Worm (Caenorhabditis elegans) whole organism, L4 larva: ENCODE data around the gene H25P19.1.

ENCODE experiments used
- T20F7.1 ChIP-seq: fragments of 200-800 bp; sonication (Bioruptor generic); optimal IDR thresholded peaks from 2 replicates; lab custom pipeline; 2018; ENCODE audit warnings: mild to moderate bottlenecking, missing genetic modification characterization, missing compliant biosample characterization
- T26A8.4 ChIP-seq: fragments of 200-800 bp; sonication (Bioruptor generic); IDR thresholded peaks from 2 replicates; pipeline ENCODE4 v1.3.6; 2022; ENCODE audit warnings: missing genetic modification characterization, missing compliant biosample characterization
- Y105C5A.15 ChIP-seq: fragments of 200-800 bp; sonication (Bioruptor generic); IDR thresholded peaks from 2 replicates; pipeline ENCODE4 v1.3.6; 2022; ENCODE audit warnings: missing genetic modification characterization, missing compliant biosample characterization
- Y48G9A.11 ChIP-seq: fragments of 200-800 bp; sonication (Bioruptor generic); IDR thresholded peaks from 2 replicates; pipeline ENCODE4 v1.3.6; 2022; ENCODE audit warnings: missing genetic modification reagents, missing genetic modification characterization, missing compliant biosample characterization
- ZK546.5 ChIP-seq, 2 experiments: sonication (generic microtip); optimal IDR thresholded peaks; 2 replicates each; lab custom pipeline; 2017; ENCODE audit warnings: missing biosample characterization in 2 of 2, missing genetic modification characterization in 2 of 2
- aha-1 ChIP-seq: fragments of 150-350 bp; peaks from one replicate; lab custom pipeline; 2014; ENCODE audit warnings: missing biosample characterization, missing genetic modification characterization
- arid-1 ChIP-seq: fragments of 200-800 bp; sonication (Bioruptor generic); conservative IDR thresholded peaks from 2 replicates; pipeline ENCODE4 v1.3.6; 2022; ENCODE audit warnings: missing genetic modification reagents, missing genetic modification characterization, missing compliant biosample characterization
- attf-4 ChIP-seq: sonication (generic microtip); optimal IDR thresholded peaks from 3 replicates; lab custom pipeline; 2017; ENCODE audit warnings: missing biosample characterization, missing genetic modification characterization
- ceh-20 ChIP-seq: fragments of 200-800 bp; sonication (Bioruptor generic); IDR thresholded peaks from 2 replicates; pipeline ENCODE4 v1.3.6; 2022; ENCODE audit warnings: missing genetic modification reagents, missing genetic modification characterization, missing compliant biosample characterization
- ceh-62 ChIP-seq: sonication (generic microtip); optimal IDR thresholded peaks from 2 replicates; lab custom pipeline; 2017; ENCODE audit warnings: missing biosample characterization, missing genetic modification characterization
- daf-16 ChIP-seq, 3 experiments: sonication (generic microtip); optimal IDR thresholded peaks; 2 replicates each; lab custom pipeline; 2016 to 2017; ENCODE audit warnings: missing genetic modification characterization in 3 of 3, missing genetic modification reagents in 3 of 3, mild to moderate bottlenecking in 2 of 3, missing compliant biosample characterization in 2 of 3, missing biosample characterization in 1 of 3, moderate library complexity in 1 of 3
- daf-19 ChIP-seq: fragments of 200-800 bp; sonication (Bioruptor generic); conservative IDR thresholded peaks from 2 replicates; pipeline ENCODE4 v1.3.6; 2022; ENCODE audit warnings: missing genetic modification characterization, missing compliant biosample characterization
- dmd-6 ChIP-seq: fragments of 200-800 bp; sonication (Bioruptor generic); IDR thresholded peaks from 2 replicates; pipeline ENCODE4 v1.3.6; 2022; ENCODE audit warnings: missing genetic modification reagents, missing genetic modification characterization, missing compliant biosample characterization
- dpl-1 ChIP-seq: fragments of 150-350 bp; optimal IDR thresholded peaks from 2 replicates; lab custom pipeline; 2014; ENCODE audit warnings: missing biosample characterization, missing genetic modification reagents, missing genetic modification characterization
- duxl-1 ChIP-seq: sonication (generic microtip); optimal IDR thresholded peaks from 2 replicates; lab custom pipeline; 2016; ENCODE audit warnings: mild to moderate bottlenecking, missing genetic modification characterization, moderate library complexity, missing compliant biosample characterization; ENCODE audit not compliant: poor library complexity
- dve-1 ChIP-seq: sonication (generic microtip); optimal IDR thresholded peaks from 2 replicates; lab custom pipeline; 2017; ENCODE audit warnings: antibody characterized with exemption, mild to moderate bottlenecking, missing genetic modification characterization, missing compliant biosample characterization; ENCODE audit not compliant: insufficient read depth
- egl-43 ChIP-seq: fragments of 200-800 bp; sonication (Bioruptor generic); IDR thresholded peaks from 2 replicates; pipeline ENCODE4 v1.3.6; 2022; ENCODE audit warnings: missing genetic modification reagents, missing genetic modification characterization, missing compliant biosample characterization
- fkh-10 ChIP-seq: fragments of 150-350 bp; optimal IDR thresholded peaks from 2 replicates; lab custom pipeline; 2014; ENCODE audit warnings: missing biosample characterization, missing genetic modification reagents, missing genetic modification characterization
- hlh-11 ChIP-seq: fragments of 200-800 bp; sonication (Bioruptor generic); optimal IDR thresholded peaks from 2 replicates; lab custom pipeline; 2018; ENCODE audit warnings: mild to moderate bottlenecking, missing genetic modification characterization, missing compliant biosample characterization
- hlh-30 ChIP-seq: sonication (generic microtip); optimal IDR thresholded peaks from 2 replicates; lab custom pipeline; 2017; ENCODE audit warnings: antibody characterized with exemption, mild to moderate bottlenecking, missing genetic modification characterization, missing compliant biosample characterization; ENCODE audit not compliant: insufficient read depth
- hmg-1.1 ChIP-seq: fragments of 200-800 bp; sonication (Bioruptor generic); IDR thresholded peaks from 2 replicates; pipeline ENCODE4 v1.3.6; 2022; ENCODE audit warnings: missing genetic modification reagents, missing genetic modification characterization, missing compliant biosample characterization
- lin-1 ChIP-seq: fragments of 200-800 bp; sonication (Bioruptor generic); IDR thresholded peaks from 2 replicates; pipeline ENCODE4 v1.3.6; 2022; ENCODE audit warnings: missing genetic modification reagents, missing genetic modification characterization, missing compliant biosample characterization
- lin-29 ChIP-seq: fragments of 200-800 bp; sonication (Bioruptor generic); IDR thresholded peaks from 2 replicates; pipeline ENCODE4 v1.3.6; 2022; ENCODE audit warnings: missing genetic modification reagents, missing genetic modification characterization, missing compliant biosample characterization
- lir-3 ChIP-seq: sonication (generic microtip); optimal IDR thresholded peaks from 2 replicates; lab custom pipeline; 2016; ENCODE audit warnings: mild to moderate bottlenecking, missing genetic modification characterization, missing compliant biosample characterization
- lsy-2 ChIP-seq, 2 experiments: fragments of 150-350 bp in 1 of 2; sonication (generic microtip) in 1 of 2; optimal IDR thresholded peaks; 2 replicates each; lab custom pipeline; 2014 to 2017; ENCODE audit warnings: missing biosample characterization in 2 of 2, missing genetic modification characterization in 2 of 2
- mdl-1 ChIP-seq, 2 experiments: fragments of 150-350 bp in 1 of 2; sonication (generic microtip) in 1 of 2; optimal IDR thresholded peaks; 2 replicates each; lab custom pipeline; 2014 to 2017; ENCODE audit warnings: missing biosample characterization in 2 of 2, missing genetic modification characterization in 2 of 2
- mdt-29 ChIP-seq: fragments of 200-800 bp; sonication (Bioruptor generic); IDR thresholded peaks from 2 replicates; pipeline ENCODE4 v1.3.6; 2022; ENCODE audit warnings: missing genetic modification reagents, missing genetic modification characterization, missing compliant biosample characterization
- mep-1 ChIP-seq: fragments of 150-350 bp; sonication (generic microtip); optimal IDR thresholded peaks from 3 replicates; lab custom pipeline; 2014; ENCODE audit warnings: missing biosample characterization, missing genetic modification characterization
- mxl-3 ChIP-seq: fragments of 200-800 bp; sonication (Bioruptor generic); optimal IDR thresholded peaks from 2 replicates; lab custom pipeline; 2018; ENCODE audit warnings: mild to moderate bottlenecking, missing genetic modification characterization, missing compliant biosample characterization
- nhr-10 ChIP-seq: fragments of 150-350 bp; optimal IDR thresholded peaks from 2 replicates; lab custom pipeline; 2014; ENCODE audit warnings: missing biosample characterization, missing genetic modification characterization
- nhr-102 ChIP-seq: sonication (generic microtip); optimal IDR thresholded peaks from 2 replicates; lab custom pipeline; 2016; ENCODE audit warnings: mild to moderate bottlenecking, missing genetic modification characterization, moderate library complexity, missing compliant biosample characterization
- nhr-11 ChIP-seq: fragments of 150-350 bp; optimal IDR thresholded peaks from 2 replicates; lab custom pipeline; 2014; ENCODE audit warnings: missing biosample characterization, missing genetic modification characterization
- nhr-111 ChIP-seq: fragments of 200-800 bp; sonication (Bioruptor generic); optimal IDR thresholded peaks from 2 replicates; lab custom pipeline; 2018; ENCODE audit warnings: mild to moderate bottlenecking, missing genetic modification characterization, missing compliant biosample characterization
- nhr-28 ChIP-seq: fragments of 150-350 bp; optimal IDR thresholded peaks from 2 replicates; lab custom pipeline; 2014; ENCODE audit warnings: missing biosample characterization, missing genetic modification characterization
- nhr-41 ChIP-seq: fragments of 200-800 bp; sonication (Bioruptor generic); IDR thresholded peaks from 2 replicates; pipeline ENCODE4 v1.3.6; 2022; ENCODE audit warnings: missing genetic modification reagents, missing genetic modification characterization, missing compliant biosample characterization
- pha-4 ChIP-seq, 2 experiments: fragments of 150-350 bp in 1 of 2; fragments of 200-800 bp in 1 of 2; sonication (Bioruptor generic) in 1 of 2; IDR thresholded peaks in 1 of 2; optimal IDR thresholded peaks in 1 of 2; 2 replicates each; pipeline versions ENCODE4 v1.3.6 to Lab custom; 2014 to 2022; ENCODE audit warnings: missing genetic modification characterization in 2 of 2, missing genetic modification reagents in 2 of 2, missing biosample characterization in 1 of 2, missing compliant biosample characterization in 1 of 2
- php-3 ChIP-seq: fragments of 200-800 bp; sonication (Bioruptor generic); IDR thresholded peaks from 2 replicates; pipeline ENCODE4 v1.3.6; 2022; ENCODE audit warnings: missing genetic modification reagents, missing genetic modification characterization, missing compliant biosample characterization
- saeg-2 ChIP-seq: fragments of 200-800 bp; sonication (Bioruptor generic); IDR thresholded peaks from 2 replicates; pipeline ENCODE4 v1.3.6; 2022; ENCODE audit warnings: missing genetic modification reagents, missing genetic modification characterization, missing compliant biosample characterization
- snpc-1.2 ChIP-seq: fragments of 200-800 bp; sonication (Bioruptor generic); IDR thresholded peaks from 2 replicates; pipeline ENCODE4 v1.3.6; 2022; ENCODE audit warnings: missing genetic modification reagents, missing genetic modification characterization, missing compliant biosample characterization
- spr-3 ChIP-seq: fragments of 200-800 bp; sonication (Bioruptor generic); optimal IDR thresholded peaks from 2 replicates; lab custom pipeline; 2018; ENCODE audit warnings: mild to moderate bottlenecking, missing genetic modification characterization, missing compliant biosample characterization
- zip-2 ChIP-seq: fragments of 150-350 bp; optimal IDR thresholded peaks from 2 replicates; lab custom pipeline; 2014; ENCODE audit warnings: missing biosample characterization, missing genetic modification characterization
- ztf-11 ChIP-seq: fragments of 150-350 bp; optimal IDR thresholded peaks from 2 replicates; lab custom pipeline; 2014; ENCODE audit warnings: missing biosample characterization, missing genetic modification characterization

H25P19.1 gene

DNA sequence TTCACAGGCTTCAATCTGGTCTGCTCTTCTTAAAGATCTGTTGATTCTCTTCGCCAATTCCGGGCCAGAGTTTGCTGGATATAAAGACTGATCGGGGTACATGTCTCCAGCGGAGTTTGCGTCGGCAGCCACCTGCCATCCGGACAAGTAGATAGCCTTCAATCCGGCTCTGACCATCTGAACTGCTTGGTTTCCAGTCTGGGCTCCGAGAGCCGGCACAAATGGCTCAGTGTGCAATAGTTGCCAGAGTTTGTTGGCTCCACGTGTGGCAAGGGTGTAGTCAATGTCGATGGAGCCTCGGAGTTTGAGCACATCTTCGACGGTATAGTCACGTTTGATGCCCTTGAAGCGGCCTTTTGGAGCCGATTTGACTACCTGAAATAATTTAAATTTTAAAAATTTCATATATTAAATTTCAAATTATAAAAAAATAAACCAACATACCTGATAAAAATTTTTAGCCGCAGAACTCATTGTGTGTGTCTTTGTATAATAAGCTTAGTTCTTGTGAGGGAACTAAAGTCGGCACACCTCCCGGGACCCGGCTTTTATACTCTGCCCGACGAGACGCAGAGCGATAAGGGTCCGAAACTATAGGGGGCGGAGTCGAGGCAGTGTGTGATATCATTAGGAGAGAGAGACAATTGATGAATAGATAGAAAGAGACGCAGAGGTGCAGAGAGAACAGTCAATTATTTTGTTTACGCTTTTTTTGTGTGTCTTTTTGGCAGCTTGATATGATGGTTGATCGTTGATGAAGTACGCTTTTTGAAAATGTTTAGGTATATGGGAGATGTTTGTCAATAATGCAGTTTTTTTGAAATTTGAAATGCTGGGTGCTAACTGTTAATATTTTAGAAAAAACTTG lies 40.2 kb downstream of the H25P19.1 start, which contains the start of the genes icl-1 and srh-2 (continued):
- TF ChIP-seq daf-16 (GFP tag; optimal IDR thresholded peaks at IDR 0.05; lab: Kevin White, UChicago): peak; percentile 50 to 83
- TF ChIP-seq daf-16 (tag; optimal IDR thresholded peaks at IDR 0.05; lab: Kevin White, UChicago): peak; percentile 97
- peak; percentile 42; the same call in 1 of the 2 replicates for TF ChIP-seq hmg-1.1 (GFP tag; lab: Robert Waterston, UW)
- TF ChIP-seq lin-29 (GFP tag; lab: Robert Waterston, UW): peak; percentile 38; the same call in 1 of the 2 replicates
- peak; percentile 58; the same call in 1 of the 2 replicates for TF ChIP-seq snpc-1.2 (GFP tag; lab: Robert Waterston, UW)
- TF ChIP-seq mdt-29 (GFP tag; lab: Robert Waterston, UW): peak; percentile 48; the same call in 1 of the 2 replicates
- TF ChIP-seq nhr-102 (tag; lab: Kevin White, UChicago): peak; percentile 52
- no peak for TF ChIP-seq lir-3 (tag; lab: Kevin White, UChicago)
- TF ChIP-seq nhr-11 (tag; lab: Kevin White, UChicago): peak; percentile 36
- TF ChIP-seq nhr-41 (GFP tag; lab: Robert Waterston, UW): no peak
- TF ChIP-seq aha-1 (tag; lab: Kevin White, UChicago): peak; percentile 90
- no peak for TF ChIP-seq ztf-11 (tag; lab: Kevin White, UChicago)
- peak; percentile 65 for TF ChIP-seq duxl-1 (tag; lab: Kevin White, UChicago)
- peak; percentile 57; the same call in 1 of the 2 replicates for TF ChIP-seq saeg-2
- TF ChIP-seq nhr-111 (GFP tag; lab: Kevin White, UChicago): peak; percentile 82
- peak; percentile 73 for TF ChIP-seq egl-43 (GFP tag; lab: Robert Waterston, UW)
- peak; percentile 24 for TF ChIP-seq T20F7.1 (GFP tag; lab: Kevin White, UChicago)
- peak; percentile 64 for TF ChIP-seq nhr-10 (tag; lab: Kevin White, UChicago)
- TF ChIP-seq mdl-1 (tag; optimal IDR thresholded peaks at IDR 0.05; lab: Kevin White, UChicago): peak; percentile 66 to 75
- no peak for TF ChIP-seq ceh-62 (tag; lab: Kevin White, UChicago)
- peak; percentile 32; the same call in 1 of the 2 replicates for TF ChIP-seq dmd-6
- TF ChIP-seq daf-19: peak; percentile 68; the same call in 1 of the 2 replicates
- TF ChIP-seq attf-4 (tag; lab: Kevin White, UChicago): no peak
- TF ChIP-seq nhr-28 (tag; lab: Kevin White, UChicago): peak; percentile 67
- TF ChIP-seq ZK546.5 (tag; optimal IDR thresholded peaks at IDR 0.05; lab: Kevin White, UChicago): no peak
- TF ChIP-seq spr-3 (GFP tag; lab: Kevin White, UChicago): peak; percentile 48
- TF ChIP-seq ceh-20 (GFP tag; lab: Robert Waterston, UW): peak; percentile 9; the same call in 1 of the 2 replicates
- TF ChIP-seq T26A8.4 (GFP tag; lab: Robert Waterston, UW): peak; percentile 91

DNA sequence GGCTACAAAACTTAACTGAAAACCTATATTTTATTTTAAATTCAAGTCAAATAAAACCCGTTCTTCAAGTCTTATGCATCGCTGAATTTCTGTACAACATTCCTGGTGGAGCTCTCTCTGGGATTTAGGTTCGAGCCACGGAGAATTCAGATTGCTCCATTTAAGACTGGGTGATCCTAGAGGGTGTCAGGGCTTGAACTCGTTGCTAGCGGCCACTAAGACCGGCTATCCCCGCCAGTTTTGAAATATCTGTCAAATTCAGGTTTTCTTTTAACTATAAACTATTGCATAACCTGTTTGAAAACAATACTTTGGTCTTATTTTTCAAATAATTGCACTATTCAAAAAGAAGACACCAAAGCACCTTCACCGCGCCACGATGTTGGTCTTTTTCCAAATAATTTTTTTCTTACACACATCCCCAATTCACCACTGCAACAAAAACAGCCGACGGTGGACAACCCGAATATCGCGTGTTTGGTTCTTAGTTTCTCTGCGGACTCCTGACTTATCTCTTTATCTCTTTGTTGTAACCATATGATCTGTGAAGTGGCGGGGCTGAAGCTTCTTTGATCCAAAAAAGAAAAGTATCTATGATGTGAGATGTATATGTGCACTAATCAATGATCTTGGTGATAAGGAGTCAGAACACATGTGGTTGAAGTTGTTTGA lies 41.5 kb downstream of the H25P19.1 start:
- TF ChIP-seq fkh-10 (GFP tag; lab: Kevin White, UChicago): no peak
- no peak for TF ChIP-seq dpl-1 (GFP tag; lab: Kevin White, UChicago)
- peak in 1 of 2 experiments; percentile 69 for TF ChIP-seq lsy-2 (tag; optimal IDR thresholded peaks at IDR 0.05; lab: Kevin White, UChicago)
- TF ChIP-seq dmd-6: peak; percentile 13; the same call in 1 of the 2 replicates
- no peak for TF ChIP-seq arid-1 (GFP tag; lab: Robert Waterston, UW)
- no peak for TF ChIP-seq spr-3 (GFP tag; lab: Kevin White, UChicago)
- TF ChIP-seq mep-1 (tag; lab: Kevin White, UChicago): peak; percentile 61
- peak; percentile 18 for TF ChIP-seq nhr-102 (tag; lab: Kevin White, UChicago)
- peak; percentile 96 for TF ChIP-seq dve-1
- 0 out of 2 replicates have a peak, but pooled peaks have one; percentile 14 for TF ChIP-seq pha-4 (GFP tag; IDR thresholded peaks at IDR 0.05; lab: Robert Waterston, UW)
- no peak for TF ChIP-seq pha-4 (tag; optimal IDR thresholded peaks at IDR 0.05; lab: Kevin White, UChicago)
- TF ChIP-seq egl-43 (GFP tag; lab: Robert Waterston, UW): 0 out of 2 replicates have a peak, but pooled peaks have one; percentile 4
- TF ChIP-seq nhr-111 (GFP tag; lab: Kevin White, UChicago): peak; percentile 47
- TF ChIP-seq nhr-11 (tag; lab: Kevin White, UChicago): peak; percentile 69
- 0 out of 2 replicates have a peak, but pooled peaks have one; percentile 10 for TF ChIP-seq Y48G9A.11
- TF ChIP-seq Y105C5A.15 (GFP tag; lab: Robert Waterston, UW): 0 out of 2 replicates have a peak, but pooled peaks have one; percentile 28
- TF ChIP-seq daf-19: no peak
- TF ChIP-seq zip-2 (tag; lab: Kevin White, UChicago): peak; percentile 15
- peak; percentile 68 for TF ChIP-seq nhr-28 (tag; lab: Kevin White, UChicago)
- TF ChIP-seq lin-1 (GFP tag; lab: Robert Waterston, UW): no peak
- peak; percentile 59 for TF ChIP-seq mxl-3 (GFP tag; lab: Kevin White, UChicago)
- TF ChIP-seq hlh-30: peak; percentile 91
- TF ChIP-seq nhr-10 (tag; lab: Kevin White, UChicago): peak; percentile 89
- no peak; the same call in 1 of the 2 replicates for TF ChIP-seq ceh-20 (GFP tag; lab: Robert Waterston, UW)
- TF ChIP-seq php-3 (GFP tag; lab: Robert Waterston, UW): no peak
- TF ChIP-seq hlh-11: peak; percentile 94
